Worm (Caenorhabditis elegans) whole organism, L1 larva: ENCODE results near the gene F44A6.5.

Experiments
- aly-2 ChIP-seq: fragments of 150-350 bp; optimal IDR thresholded peaks from 2 replicates; lab custom pipeline; 2014; ENCODE audit warnings: missing biosample characterization, missing genetic modification characterization
- blmp-1 ChIP-seq: fragments of 150-350 bp; optimal IDR thresholded peaks from 2 replicates; lab custom pipeline; 2014; ENCODE audit warnings: missing biosample characterization, missing genetic modification characterization
- lin-13 ChIP-seq: fragments of 150-350 bp; optimal IDR thresholded peaks from 2 replicates; lab custom pipeline; 2014; ENCODE audit warnings: missing biosample characterization, missing genetic modification reagents, missing genetic modification characterization
- nhr-77 ChIP-seq: fragments of 150-350 bp; optimal IDR thresholded peaks from 2 replicates; lab custom pipeline; 2014; ENCODE audit warnings: missing biosample characterization, missing genetic modification characterization
- pqm-1 ChIP-seq: sonication (generic microtip); optimal IDR thresholded peaks from 3 replicates; lab custom pipeline; 2017; ENCODE audit warnings: missing biosample characterization, missing genetic modification characterization
- snpc-4 ChIP-seq: fragments of 150-350 bp; optimal IDR thresholded peaks from 2 replicates; lab custom pipeline; 2014; ENCODE audit warnings: missing biosample characterization, missing genetic modification characterization
- tbx-2 ChIP-seq: sonication (generic microtip); optimal IDR thresholded peaks from 2 replicates; lab custom pipeline; 2016; ENCODE audit warnings: missing genetic modification characterization, missing compliant biosample characterization
- unc-62 ChIP-seq: fragments of 150-350 bp; optimal IDR thresholded peaks from 2 replicates; lab custom pipeline; 2014; ENCODE audit warnings: missing biosample characterization, missing genetic modification reagents, missing genetic modification characterization
- zag-1 ChIP-seq: fragments of 150-350 bp; optimal IDR thresholded peaks from 2 replicates; lab custom pipeline; 2014; ENCODE audit warnings: missing biosample characterization, missing genetic modification characterization

DNA sequence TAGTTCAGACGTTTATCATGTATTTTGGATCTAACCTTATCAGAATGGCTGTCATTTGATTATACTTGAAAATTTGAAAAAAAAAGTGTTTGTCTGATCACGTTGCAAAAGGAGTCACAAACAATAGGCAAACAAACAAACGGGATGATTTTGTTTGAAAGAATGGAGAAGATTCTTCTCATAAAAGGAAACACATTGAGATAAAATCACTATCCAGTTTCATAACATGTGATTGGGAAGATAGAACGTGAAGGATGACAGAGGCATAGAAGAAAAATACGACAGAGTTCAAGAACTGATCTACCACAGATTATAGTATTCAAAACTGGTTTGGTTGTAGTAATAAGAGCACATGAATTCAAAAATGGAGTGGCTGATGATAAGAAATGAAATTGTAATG lies at the start of gene F44A6.5:
- TF ChIP-seq zag-1, result no peak
- no peak for TF ChIP-seq nhr-77 (tag; lab: Kevin White, UChicago)
- TF ChIP-seq snpc-4 (tag; lab: Kevin White, UChicago), result no peak
- TF ChIP-seq tbx-2 (tag; lab: Kevin White, UChicago), result peak; percentile 24
- no peak for TF ChIP-seq aly-2 (tag; lab: Kevin White, UChicago)
- no peak for TF ChIP-seq lin-13 (GFP tag; lab: Kevin White, UChicago)
- no peak for TF ChIP-seq unc-62
- TF ChIP-seq blmp-1 (tag; lab: Kevin White, UChicago), result peak; percentile 40
- TF ChIP-seq pqm-1 (tag; lab: Kevin White, UChicago), result no peak
